Fruit fly (Drosophila melanogaster) whole organism, embryonic: ENCODE data around the gene CG32772.
A peak's percentile ranks its signal among the peaks of the same experiment; 100 is the strongest.

Source experiments
- ATbp ChIP-seq: fragments of 200-800 bp; sonication (Bioruptor generic); optimal IDR thresholded peaks from 2 replicates; lab custom pipeline; 2017; ENCODE audit warnings: missing biosample characterization, mild to moderate bottlenecking, missing genetic modification characterization, missing genetic modification reagents
- Abd-B ChIP-seq: fragments of 200-800 bp; sonication (Bioruptor generic); optimal IDR thresholded peaks from 2 replicates; lab custom pipeline; 2018; ENCODE audit warnings: missing biosample characterization, mild to moderate bottlenecking, missing genetic modification characterization, moderate library complexity
- Asciz ChIP-seq: fragments of 200-800 bp; sonication (Bioruptor generic); optimal IDR thresholded peaks from 2 replicates; lab custom pipeline; 2017; ENCODE audit warnings: missing biosample characterization, mild to moderate bottlenecking, missing genetic modification characterization, missing genetic modification reagents
- B-H2 ChIP-seq: fragments of 200-800 bp; sonication (Bioruptor generic); optimal IDR thresholded peaks from 2 replicates; lab custom pipeline; 2018; ENCODE audit warnings: missing biosample characterization, mild to moderate bottlenecking, missing genetic modification characterization
- CG15514 ChIP-seq: fragments of 200-800 bp; sonication (Bioruptor generic); optimal IDR thresholded peaks from 3 replicates; lab custom pipeline; 2017; ENCODE audit warnings: missing biosample characterization, missing genetic modification characterization, mild to moderate bottlenecking, moderate library complexity, missing genetic modification reagents
- CG1603 ChIP-seq: fragments of 200-800 bp; sonication (Bioruptor generic); optimal IDR thresholded peaks from 2 replicates; lab custom pipeline; 2019; ENCODE audit warnings: missing biosample characterization, mild to moderate bottlenecking, missing genetic modification characterization, moderate library complexity
- CG17186 ChIP-seq: fragments of 200-800 bp; sonication (Bioruptor generic); optimal IDR thresholded peaks from 3 replicates; lab custom pipeline; 2017; ENCODE audit warnings: missing biosample characterization, missing genetic modification reagents, missing genetic modification characterization
- CG17359 ChIP-seq: fragments of 200-800 bp; sonication (Bioruptor generic); optimal IDR thresholded peaks from 3 replicates; lab custom pipeline; 2018; ENCODE audit warnings: missing biosample characterization, mild to moderate bottlenecking, missing genetic modification characterization, moderate library complexity
- CG2875 ChIP-seq: fragments of 200-800 bp; sonication (Bioruptor generic); optimal IDR thresholded peaks from 2 replicates; lab custom pipeline; 2017; ENCODE audit warnings: missing biosample characterization, mild to moderate bottlenecking, missing genetic modification characterization, missing genetic modification reagents
- CG30020 ChIP-seq: fragments of 200-800 bp; optimal IDR thresholded peaks from 2 replicates; lab custom pipeline; 2019; ENCODE audit warnings: missing biosample characterization, mild to moderate bottlenecking, missing genetic modification characterization, moderate library complexity
- CG33213 ChIP-seq: fragments of 200-800 bp; sonication (Bioruptor generic); optimal IDR thresholded peaks from 3 replicates; lab custom pipeline; 2016; ENCODE audit warnings: missing biosample characterization, missing genetic modification characterization
- CG3995 ChIP-seq: fragments of 200-800 bp; sonication (Bioruptor generic); optimal IDR thresholded peaks from 3 replicates; lab custom pipeline; 2016; ENCODE audit warnings: missing biosample characterization, missing genetic modification characterization
- CG5180 ChIP-seq: fragments of 200-800 bp; sonication (Bioruptor generic); optimal IDR thresholded peaks from 3 replicates; lab custom pipeline; 2017; ENCODE audit warnings: missing biosample characterization, missing genetic modification characterization, mild to moderate bottlenecking, moderate library complexity, missing genetic modification reagents
- CG5245 ChIP-seq: fragments of 200-800 bp; sonication (Bioruptor generic); optimal IDR thresholded peaks from 3 replicates; lab custom pipeline; 2016; ENCODE audit warnings: missing biosample characterization, missing genetic modification characterization
- CG6272 ChIP-seq: fragments of 200-800 bp; sonication (Bioruptor generic); IDR thresholded peaks from 2 replicates; pipeline ENCODE4 v1.3.6; 2022; ENCODE audit warnings: missing biosample characterization, missing genetic modification characterization
- CG6813 ChIP-seq: fragments of 200-800 bp; sonication (Bioruptor generic); optimal IDR thresholded peaks from 2 replicates; lab custom pipeline; 2017; ENCODE audit warnings: missing biosample characterization, missing genetic modification characterization, mild to moderate bottlenecking, moderate library complexity, missing genetic modification reagents
- CG8924 ChIP-seq: fragments of 200-800 bp; optimal IDR thresholded peaks from 3 replicates; lab custom pipeline; 2019; ENCODE audit warnings: missing biosample characterization, mild to moderate bottlenecking, missing genetic modification characterization, moderate library complexity
- CoRest ChIP-seq: fragments of 200-800 bp; sonication (Bioruptor generic); optimal IDR thresholded peaks from 3 replicates; lab custom pipeline; 2018; ENCODE audit warnings: missing biosample characterization, mild to moderate bottlenecking, missing genetic modification characterization, moderate library complexity
- D ChIP-seq, 2 experiments: fragments of 200-800 bp in 1 of 2; fragments of >200 bp in 1 of 2; sonication (Bioruptor generic) in 1 of 2; optimal IDR thresholded peaks; 2 replicates in 1 of 2; 3 replicates in 1 of 2; lab custom pipeline; 2017; ENCODE audit warnings: mild to moderate bottlenecking in 1 of 2, missing biosample characterization in 1 of 2, missing genetic modification characterization in 1 of 2, missing genetic modification reagents in 1 of 2
- Deaf1 ChIP-seq: fragments of 200-800 bp; optimal IDR thresholded peaks from 3 replicates; lab custom pipeline; 2019; ENCODE audit warnings: missing biosample characterization, mild to moderate bottlenecking, missing genetic modification characterization, moderate library complexity
- Dek ChIP-seq: fragments of 200-800 bp; sonication (Bioruptor generic); optimal IDR thresholded peaks from 3 replicates; lab custom pipeline; 2019; ENCODE audit warnings: missing biosample characterization, mild to moderate bottlenecking, missing genetic modification characterization, moderate library complexity
- Hmr ChIP-seq: fragments of 200-800 bp; sonication (Bioruptor generic); optimal IDR thresholded peaks from 3 replicates; lab custom pipeline; 2017; ENCODE audit warnings: mild to moderate bottlenecking, missing biosample characterization, missing genetic modification reagents, missing genetic modification characterization
- Hr39 ChIP-seq: fragments of >200 bp; optimal IDR thresholded peaks from 2 replicates; lab custom pipeline; 2017
- Med ChIP-seq: fragments of 200-800 bp; sonication (Bioruptor generic); peaks from one replicate; lab custom pipeline; 2016; ENCODE audit warnings: missing biosample characterization, missing genetic modification characterization, mild to moderate bottlenecking, inconsistent platforms, moderate library complexity
- Myb ChIP-seq: fragments of 200-800 bp; sonication (Bioruptor generic); optimal IDR thresholded peaks from 2 replicates; lab custom pipeline; 2016; ENCODE audit warnings: missing biosample characterization, missing genetic modification characterization
- cad ChIP-seq: fragments of >200 bp; optimal IDR thresholded peaks from 2 replicates; lab custom pipeline; 2017; ENCODE audit warnings: missing biosample characterization, missing genetic modification characterization
- cg ChIP-seq: fragments of 200-800 bp; sonication (Bioruptor generic); optimal IDR thresholded peaks from 3 replicates; lab custom pipeline; 2019; ENCODE audit warnings: missing biosample characterization, mild to moderate bottlenecking, missing genetic modification characterization, moderate library complexity
- chn ChIP-seq: fragments of 200-800 bp; sonication (Bioruptor generic); optimal IDR thresholded peaks from 2 replicates; lab custom pipeline; 2016; ENCODE audit warnings: missing biosample characterization, missing genetic modification characterization
- crp ChIP-seq, 2 experiments: fragments of 200-800 bp; sonication (Bioruptor generic); optimal IDR thresholded peaks; 2 replicates in 1 of 2; 3 replicates in 1 of 2; lab custom pipeline; 2017; ENCODE audit warnings: missing biosample characterization in 2 of 2, missing genetic modification characterization in 2 of 2, mild to moderate bottlenecking in 1 of 2, moderate library complexity in 1 of 2
- cwo ChIP-seq: fragments of 200-800 bp; sonication (Bioruptor generic); optimal IDR thresholded peaks from 3 replicates; lab custom pipeline; 2017; ENCODE audit warnings: missing biosample characterization, missing genetic modification characterization, mild to moderate bottlenecking, moderate library complexity, missing genetic modification reagents
- dmrt99B ChIP-seq: fragments of 200-800 bp; sonication (Bioruptor generic); optimal IDR thresholded peaks from 2 replicates; lab custom pipeline; 2018; ENCODE audit warnings: missing biosample characterization, mild to moderate bottlenecking, missing genetic modification characterization, moderate library complexity
- eve ChIP-seq, 2 experiments: fragments of >200 bp; optimal IDR thresholded peaks; 2 replicates each; lab custom pipeline; 2017; ENCODE audit warnings: missing biosample characterization in 2 of 2, missing genetic modification characterization in 2 of 2
- ewg ChIP-seq: fragments of 200-800 bp; sonication (Bioruptor generic); optimal IDR thresholded peaks from 3 replicates; lab custom pipeline; 2017; ENCODE audit warnings: mild to moderate bottlenecking, missing biosample characterization, missing genetic modification reagents, missing genetic modification characterization
- fd3F ChIP-seq: fragments of 200-800 bp; sonication (Bioruptor generic); optimal IDR thresholded peaks from 2 replicates; lab custom pipeline; 2018; ENCODE audit warnings: missing biosample characterization, mild to moderate bottlenecking, missing genetic modification characterization, moderate library complexity
- gfzf ChIP-seq: fragments of 200-800 bp; sonication (Bioruptor generic); optimal IDR thresholded peaks from 2 replicates; lab custom pipeline; 2016; ENCODE audit warnings: missing biosample characterization, mild to moderate bottlenecking, missing genetic modification characterization, moderate library complexity
- gt ChIP-seq: fragments of 200-800 bp; sonication (Bioruptor generic); IDR thresholded peaks from 2 replicates; pipeline ENCODE4 v1.3.6; 2022; ENCODE audit warnings: missing biosample characterization, missing genetic modification characterization
- lab ChIP-seq: fragments of 200-800 bp; sonication (Bioruptor generic); optimal IDR thresholded peaks from 3 replicates; lab custom pipeline; 2017; ENCODE audit warnings: missing biosample characterization, missing genetic modification characterization, mild to moderate bottlenecking, moderate library complexity, missing genetic modification reagents
- nau ChIP-seq: fragments of 200-800 bp; sonication (Bioruptor generic); optimal IDR thresholded peaks from 3 replicates; lab custom pipeline; 2017; ENCODE audit warnings: missing biosample characterization, mild to moderate bottlenecking, missing genetic modification characterization, missing genetic modification reagents
- nerfin-1 ChIP-seq: fragments of 200-800 bp; sonication (Bioruptor generic); optimal IDR thresholded peaks from 3 replicates; lab custom pipeline; 2019; ENCODE audit warnings: missing biosample characterization, mild to moderate bottlenecking, missing genetic modification characterization, moderate library complexity
- nom ChIP-seq: fragments of 200-800 bp; sonication (Bioruptor generic); optimal IDR thresholded peaks from 2 replicates; lab custom pipeline; 2017; ENCODE audit warnings: missing biosample characterization, missing genetic modification characterization, mild to moderate bottlenecking, moderate library complexity, missing genetic modification reagents
- psq ChIP-seq: fragments of 200-800 bp; sonication (Bioruptor generic); optimal IDR thresholded peaks from 2 replicates; lab custom pipeline; 2017; ENCODE audit warnings: missing biosample characterization, missing genetic modification characterization
- sd ChIP-seq: fragments of 200-800 bp; sonication (Bioruptor generic); optimal IDR thresholded peaks from 3 replicates; lab custom pipeline; 2018; ENCODE audit warnings: missing biosample characterization, mild to moderate bottlenecking, missing genetic modification characterization, moderate library complexity
- stwl ChIP-seq: fragments of 200-800 bp; sonication (Bioruptor generic); optimal IDR thresholded peaks from 3 replicates; lab custom pipeline; 2018; ENCODE audit warnings: missing biosample characterization, mild to moderate bottlenecking, missing genetic modification characterization, moderate library complexity
- twi ChIP-seq: fragments of 200-800 bp; optimal IDR thresholded peaks from 2 replicates; lab custom pipeline; 2019; ENCODE audit warnings: missing biosample characterization, mild to moderate bottlenecking, missing genetic modification characterization, moderate library complexity
- unc-4 ChIP-seq: fragments of 200-800 bp; sonication (Bioruptor generic); IDR thresholded peaks from 2 replicates; pipeline ENCODE4 v1.3.6; 2022; ENCODE audit warnings: missing biosample characterization, missing genetic modification characterization; ENCODE audit not compliant: partially characterized antibody
- wek ChIP-seq: fragments of 200-800 bp; sonication (Bioruptor generic); optimal IDR thresholded peaks from 3 replicates; lab custom pipeline; 2018; ENCODE audit warnings: missing biosample characterization, mild to moderate bottlenecking, missing genetic modification characterization, moderate library complexity

Gene CG32772

DNA sequence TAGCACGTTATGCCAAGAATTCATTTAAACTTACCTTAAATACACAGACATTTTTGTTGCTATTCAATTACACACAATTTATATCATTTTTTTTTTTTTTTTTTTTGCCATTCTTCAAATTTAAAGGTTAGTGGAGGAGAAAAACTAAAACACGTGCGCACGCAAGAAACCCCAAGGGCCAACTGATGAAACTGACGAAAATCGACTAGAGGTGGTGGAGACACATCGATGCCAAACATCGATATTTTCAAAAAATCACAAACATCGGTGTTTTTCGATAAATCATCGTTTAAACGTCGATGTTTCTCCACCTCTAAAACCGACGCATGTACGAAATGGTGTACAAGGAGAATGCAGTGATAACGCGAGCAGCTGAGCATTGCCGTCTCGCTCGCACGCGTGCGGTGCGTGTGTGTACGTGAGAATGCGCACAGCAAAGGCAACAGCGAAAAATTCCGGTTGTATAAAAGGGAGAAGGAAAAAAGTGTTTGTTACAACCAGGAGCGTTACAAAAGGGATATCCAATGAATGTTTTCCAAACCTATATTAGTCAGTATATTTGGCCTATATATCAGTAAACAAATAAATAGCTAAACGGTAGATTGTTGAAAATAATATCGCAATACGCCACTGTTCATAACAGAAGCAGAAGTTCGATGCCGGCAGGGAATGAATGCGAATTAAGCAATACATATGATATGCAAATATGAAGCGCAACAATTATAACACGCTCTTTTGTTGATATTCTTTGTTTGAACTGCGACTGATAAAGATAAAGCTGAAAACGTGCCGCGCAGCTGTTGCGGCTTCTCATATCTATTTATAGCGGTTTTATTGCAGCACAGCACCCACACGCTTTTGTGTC lies 27.3 kb downstream of the CG32772 start:
- TF ChIP-seq twi = peak; percentile 51
- TF ChIP-seq unc-4 (GFP tag; lab: Robert Waterston, UW) = no peak
- peak in 1 of 2 experiments; percentile 58 for TF ChIP-seq crp (GFP tag; optimal IDR thresholded peaks at IDR 0.05; lab: Kevin White, UChicago)
- TF ChIP-seq nau (GFP tag; lab: Kevin White, UChicago) = peak; percentile 92
- peak; percentile 13 for TF ChIP-seq CG17186 (GFP tag; lab: Kevin White, UChicago)
- TF ChIP-seq Myb (GFP tag; lab: Kevin White, UChicago) = peak; percentile 3
- no peak for TF ChIP-seq gt (GFP tag; lab: Robert Waterston, UW)
- TF ChIP-seq cad (GFP tag; lab: Kevin White, UChicago) = no peak
- no peak for TF ChIP-seq D (optimal IDR thresholded peaks at IDR 0.05; lab: Kevin White, UChicago)
- peak; percentile 1 for TF ChIP-seq D (GFP tag; optimal IDR thresholded peaks at IDR 0.05; lab: Kevin White, UChicago)
- peak; percentile 6 for TF ChIP-seq CG30020
- TF ChIP-seq Hr39 (lab: Kevin White, UChicago) = no peak
- TF ChIP-seq Abd-B (GFP tag; lab: Kevin White, UChicago) = no peak
- peak; percentile 38; the same call in 1 of the 2 replicates for TF ChIP-seq CG6272
- peak; percentile 18 for TF ChIP-seq CG1603 (tag; lab: Kevin White, UChicago)
- TF ChIP-seq CG2875 (GFP tag; lab: Kevin White, UChicago) = peak; percentile 2
- peak; percentile 79 for TF ChIP-seq CG3995
- TF ChIP-seq chn (GFP tag; lab: Kevin White, UChicago) = no peak
- TF ChIP-seq psq (GFP tag; lab: Kevin White, UChicago) = peak; percentile 95
- TF ChIP-seq sd (tag; lab: Kevin White, UChicago) = peak; percentile 70
- TF ChIP-seq stwl (tag; lab: Kevin White, UChicago) = peak; percentile 60
- peak; percentile 2 for TF ChIP-seq CG6813
- TF ChIP-seq CG15514 (GFP tag; lab: Kevin White, UChicago) = peak; percentile 13
- peak; percentile 21 for TF ChIP-seq wek
- TF ChIP-seq CG17359 (tag; lab: Kevin White, UChicago) = peak; percentile 9
- peak; percentile 56 for TF ChIP-seq Med (GFP tag; lab: Kevin White, UChicago)
- peak; percentile 43 for TF ChIP-seq Asciz (GFP tag; lab: Kevin White, UChicago)
- TF ChIP-seq ewg = peak; percentile 52
- no peak for TF ChIP-seq fd3F (GFP tag; lab: Kevin White, UChicago)
- TF ChIP-seq CG33213 (GFP tag; lab: Kevin White, UChicago) = peak; percentile 93
- peak; percentile 70 for TF ChIP-seq nerfin-1 (tag; lab: Kevin White, UChicago)
- TF ChIP-seq CG5245 (GFP tag; lab: Kevin White, UChicago) = no peak
- TF ChIP-seq nom (GFP tag; lab: Kevin White, UChicago) = peak; percentile 19
- peak in 1 of 2 experiments; percentile 59 for TF ChIP-seq eve (GFP tag; optimal IDR thresholded peaks at IDR 0.05; lab: Kevin White, UChicago)
- TF ChIP-seq CG5180 (GFP tag; lab: Kevin White, UChicago) = peak; percentile 32
- peak; percentile 23 for TF ChIP-seq dmrt99B (tag; lab: Kevin White, UChicago)
- TF ChIP-seq B-H2 (GFP tag; lab: Kevin White, UChicago) = no peak
- no peak for TF ChIP-seq Dek (tag; lab: Kevin White, UChicago)
- TF ChIP-seq CG8924 (tag; lab: Kevin White, UChicago) = peak; percentile 4
- TF ChIP-seq CoRest (tag; lab: Kevin White, UChicago) = no peak
- peak; percentile 1 for TF ChIP-seq gfzf (GFP tag; lab: Kevin White, UChicago)
- TF ChIP-seq cg (GFP tag; lab: Kevin White, UChicago) = peak; percentile 57
- TF ChIP-seq cwo (GFP tag; lab: Kevin White, UChicago) = peak; percentile 80
- TF ChIP-seq lab (GFP tag; lab: Kevin White, UChicago) = no peak
- TF ChIP-seq Deaf1 (tag; lab: Kevin White, UChicago) = peak; percentile 8
- peak; percentile 52 for TF ChIP-seq Hmr
- peak; percentile 41 for TF ChIP-seq ATbp
